Fruit fly (Drosophila melanogaster) whole organism, wandering third instar larva: Measurements from ENCODE around the gene TFAM.
A peak's percentile ranks its signal among the peaks of the same experiment; 100 is the strongest.

Experiments used
- Abd-B ChIP-seq: fragments of >200 bp; optimal IDR thresholded peaks from 2 replicates; lab custom pipeline; 2017; ENCODE audit warnings: missing biosample characterization, missing genetic modification characterization
- CG32264 ChIP-seq: fragments of 200-800 bp; sonication (Bioruptor generic); optimal IDR thresholded peaks from 2 replicates; lab custom pipeline; 2016; ENCODE audit warnings: missing biosample characterization, missing genetic modification characterization
- CrebA ChIP-seq: fragments of 200-800 bp; sonication (Bioruptor generic); optimal IDR thresholded peaks from 2 replicates; lab custom pipeline; 2016; ENCODE audit warnings: missing biosample characterization, mild to moderate bottlenecking, missing genetic modification characterization, borderline replicate concordance
- Dfd ChIP-seq: fragments of >200 bp; optimal IDR thresholded peaks from 2 replicates; lab custom pipeline; 2017; ENCODE audit warnings: missing biosample characterization, missing genetic modification characterization
- Dif ChIP-seq: fragments of 200-275, 200-300 bp; sonication (Bioruptor generic); optimal IDR thresholded peaks from 2 replicates; lab custom pipeline; 2018; ENCODE audit warnings: missing biosample characterization, missing genetic modification characterization; ENCODE audit not compliant: partially characterized antibody
- GATAd ChIP-seq: sonication (Bioruptor generic); optimal IDR thresholded peaks from 2 replicates; lab custom pipeline; 2016; ENCODE audit warnings: missing biosample characterization, missing genetic modification characterization
- HLH106 ChIP-seq: fragments of 200-800 bp; optimal IDR thresholded peaks from 3 replicates; lab custom pipeline; 2019; ENCODE audit warnings: missing biosample characterization, mild to moderate bottlenecking, missing genetic modification characterization, moderate library complexity
- Hnf4 ChIP-seq: fragments of 200-800 bp; sonication (Bioruptor generic); optimal IDR thresholded peaks from 2 replicates; lab custom pipeline; 2016; ENCODE audit warnings: missing biosample characterization, mild to moderate bottlenecking, missing genetic modification characterization
- Hr78 ChIP-seq: fragments of >200 bp; optimal IDR thresholded peaks from 2 replicates; lab custom pipeline; 2017; ENCODE audit warnings: missing biosample characterization, missing genetic modification characterization
- Hr83 ChIP-seq: fragments of 200-300 bp; sonication (Bioruptor generic); optimal IDR thresholded peaks from 2 replicates; lab custom pipeline; 2016; ENCODE audit warnings: missing biosample characterization, mild to moderate bottlenecking, missing genetic modification characterization, moderate library complexity; ENCODE audit not compliant: poor library complexity, severe bottlenecking
- Myc ChIP-seq: fragments of >200 bp; optimal IDR thresholded peaks from 2 replicates; lab custom pipeline; 2017
- N ChIP-seq: fragments of >200 bp; optimal IDR thresholded peaks from 2 replicates; lab custom pipeline; 2018; ENCODE audit warnings: missing biosample characterization, missing external identifiers, missing genetic modification characterization
- OdsH ChIP-seq: fragments of 200-800 bp; sonication (Bioruptor generic); optimal IDR thresholded peaks from 2 replicates; lab custom pipeline; 2016; ENCODE audit warnings: missing biosample characterization, mild to moderate bottlenecking, missing genetic modification characterization
- Rel ChIP-seq, 2 experiments: fragments of 200-800 bp; sonication (Bioruptor generic) in 1 of 2; optimal IDR thresholded peaks; 2 replicates in 1 of 2; 3 replicates in 1 of 2; lab custom pipeline; 2016 to 2019; ENCODE audit warnings: mild to moderate bottlenecking in 2 of 2, missing biosample characterization in 2 of 2, missing genetic modification characterization in 2 of 2, moderate library complexity in 1 of 2
- Sp1 ChIP-seq: fragments of 200-800 bp; sonication (Bioruptor generic); optimal IDR thresholded peaks from 3 replicates; lab custom pipeline; 2019; ENCODE audit warnings: missing biosample characterization, mild to moderate bottlenecking, missing genetic modification characterization, moderate library complexity
- br ChIP-seq: fragments of 200-800 bp; sonication (Bioruptor generic); optimal IDR thresholded peaks from 2 replicates; lab custom pipeline; 2016; ENCODE audit warnings: missing biosample characterization, missing genetic modification characterization
- brk ChIP-seq: fragments of 200-800 bp; sonication (Bioruptor generic); optimal IDR thresholded peaks from 2 replicates; lab custom pipeline; 2016; ENCODE audit warnings: missing biosample characterization, mild to moderate bottlenecking, missing genetic modification characterization
- dl ChIP-seq, 2 experiments: fragments of 175-275, 200-275 bp in 1 of 2; fragments of 200-275 bp in 1 of 2; sonication (Bioruptor generic); optimal IDR thresholded peaks; lab custom pipeline; 2018; ENCODE audit warnings: mild to moderate bottlenecking in 2 of 2, missing biosample characterization in 2 of 2, missing genetic modification characterization in 2 of 2, moderate library complexity in 2 of 2; ENCODE audit not compliant: partially characterized antibody in 2 of 2, insufficient read depth in 1 of 2
- dsf ChIP-seq: sonication (Bioruptor generic); optimal IDR thresholded peaks from 2 replicates; lab custom pipeline; 2016; ENCODE audit warnings: missing biosample characterization, missing genetic modification characterization, borderline replicate concordance
- foxo ChIP-seq, 2 experiments: fragments of 200-800 bp; sonication (Bioruptor generic); optimal IDR thresholded peaks; 2 replicates in 1 of 2; 3 replicates in 1 of 2; lab custom pipeline; 2016 to 2017; ENCODE audit warnings: missing biosample characterization in 2 of 2, missing genetic modification characterization in 2 of 2
- fru ChIP-seq: fragments of 200-800 bp; sonication (Bioruptor generic); optimal IDR thresholded peaks from 3 replicates; lab custom pipeline; 2016; ENCODE audit warnings: missing biosample characterization, mild to moderate bottlenecking, missing genetic modification characterization
- h ChIP-seq: fragments of 200-800 bp; sonication (Bioruptor generic); optimal IDR thresholded peaks from 3 replicates; lab custom pipeline; 2016; ENCODE audit warnings: missing biosample characterization, mild to moderate bottlenecking, missing genetic modification characterization
- psq ChIP-seq: fragments of 200-800 bp; sonication (Bioruptor generic); optimal IDR thresholded peaks from 3 replicates; lab custom pipeline; 2017; ENCODE audit warnings: missing biosample characterization, mild to moderate bottlenecking, missing genetic modification characterization, moderate library complexity
- rgr ChIP-seq: fragments of 200-800 bp; sonication (Bioruptor generic); optimal IDR thresholded peaks from 3 replicates; lab custom pipeline; 2016; ENCODE audit warnings: missing biosample characterization, mild to moderate bottlenecking, missing genetic modification characterization
- sage ChIP-seq: fragments of 200-800 bp; sonication (Bioruptor generic); optimal IDR thresholded peaks from 2 replicates; lab custom pipeline; 2016; ENCODE audit warnings: missing biosample characterization, mild to moderate bottlenecking, missing genetic modification characterization
- sv ChIP-seq: fragments of 200-800 bp; sonication (Bioruptor generic); optimal IDR thresholded peaks from 3 replicates; lab custom pipeline; 2016; ENCODE audit warnings: missing biosample characterization, missing genetic modification characterization
- tai ChIP-seq: sonication (Bioruptor generic); optimal IDR thresholded peaks from 2 replicates; lab custom pipeline; 2016; ENCODE audit warnings: missing biosample characterization, missing genetic modification characterization
- woc ChIP-seq: sonication (Bioruptor generic); optimal IDR thresholded peaks from 2 replicates; lab custom pipeline; 2016; ENCODE audit warnings: missing biosample characterization, mild to moderate bottlenecking, missing genetic modification characterization

Gene TFAM

DNA sequence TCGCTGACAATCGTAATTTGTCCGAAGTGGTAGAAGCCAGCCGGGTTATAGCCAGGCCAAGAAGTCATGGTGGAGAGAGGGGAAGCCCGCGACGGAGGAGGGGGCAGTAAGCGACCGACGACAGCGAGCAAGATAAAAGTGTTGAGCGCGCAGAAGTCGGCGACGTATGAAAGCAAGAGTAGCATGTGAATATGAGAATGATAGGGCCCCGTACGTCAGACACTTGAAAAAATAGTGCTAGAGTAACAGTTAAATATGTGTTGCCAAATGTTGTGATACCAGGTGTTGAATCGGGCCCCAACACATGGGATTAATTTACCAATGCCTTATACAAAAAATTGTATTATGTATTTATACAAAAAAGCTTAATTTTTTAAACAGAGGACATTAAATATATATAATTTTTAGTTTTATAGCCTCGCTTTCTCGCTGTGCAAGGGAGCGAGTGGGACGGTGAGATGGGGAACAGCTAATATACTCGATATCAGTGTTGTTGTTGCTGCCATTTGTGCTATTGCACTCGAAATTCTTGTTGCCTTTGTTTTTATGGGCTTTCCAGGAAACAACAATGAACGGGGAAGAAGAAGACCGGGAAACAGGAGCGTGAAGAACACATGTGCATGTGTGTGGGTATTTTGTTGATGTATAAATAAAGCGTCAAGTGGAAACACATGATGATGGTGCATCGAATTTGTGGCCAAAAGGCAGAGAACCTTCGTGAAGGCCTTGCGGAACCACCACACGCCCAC, 26.8 kb downstream of the TFAM start (continued):
- peak; percentile 85 for TF ChIP-seq OdsH (GFP tag; lab: Kevin White, UChicago)
- no peak for TF ChIP-seq GATAd
- TF ChIP-seq Rel (GFP tag; optimal IDR thresholded peaks at IDR 0.05; lab: Kevin White, UChicago), result peak; percentile 62
- peak; percentile 70 for TF ChIP-seq Rel (tag; optimal IDR thresholded peaks at IDR 0.05; lab: Kevin White, UChicago)
- peak in 1 of 2 experiments; percentile 82 for TF ChIP-seq foxo (GFP tag; optimal IDR thresholded peaks at IDR 0.05; lab: Kevin White, UChicago)
- TF ChIP-seq Hnf4 (GFP tag; lab: Kevin White, UChicago), result peak; percentile 56
- no peak for TF ChIP-seq Abd-B (GFP tag; lab: Kevin White, UChicago)

DNA sequence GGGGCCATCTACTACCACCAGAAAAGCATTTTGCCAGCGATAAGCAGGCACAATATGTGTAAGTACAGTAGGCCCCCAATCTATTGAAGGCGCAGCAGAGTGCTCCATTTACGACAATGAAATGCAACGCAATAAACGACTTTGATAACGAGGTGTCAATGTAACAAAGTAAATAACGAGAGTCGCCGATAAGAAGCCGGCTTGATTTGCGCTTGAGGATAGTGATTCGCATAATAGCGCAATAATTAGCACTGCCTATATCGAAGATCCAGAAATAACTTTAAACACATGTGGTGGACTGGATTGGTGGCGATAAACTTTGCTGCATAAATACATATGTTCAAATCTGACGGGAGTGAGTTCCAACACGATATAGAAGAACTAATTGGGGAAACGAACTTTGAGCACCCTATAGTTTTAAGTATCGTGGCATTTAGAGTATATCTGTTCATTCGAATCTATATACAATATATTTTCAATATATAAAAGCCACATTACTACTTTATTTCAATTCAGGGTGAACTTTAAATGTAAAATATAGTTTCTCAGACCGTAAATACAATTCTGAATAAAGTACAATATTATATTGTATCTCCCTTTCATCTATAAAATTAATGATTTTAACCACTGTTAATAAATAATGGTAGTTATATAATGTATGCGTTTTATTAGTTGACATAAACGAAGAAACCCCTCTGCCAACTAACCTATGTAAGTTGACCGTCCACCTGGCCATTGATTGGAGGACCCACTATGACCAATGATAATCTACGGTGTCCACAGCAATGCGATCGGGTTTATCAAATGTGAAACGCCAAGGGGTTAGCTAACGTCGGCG, 27.6 kb downstream of the TFAM start:
- TF ChIP-seq Hr83 (peak; percentile 15), Hr78 (no peak), CrebA (no peak), rgr (peak; percentile 21), brk (GFP tag; lab: Kevin White, UChicago) (no peak), Rel (GFP tag; optimal IDR thresholded peaks at IDR 0.05; lab: Kevin White, UChicago) (no peak), Rel (tag; optimal IDR thresholded peaks at IDR 0.05; lab: Kevin White, UChicago) (peak; percentile 9), Dfd (GFP tag; lab: Kevin White, UChicago) (no peak), h (peak; percentile 21), fru (GFP tag; lab: Kevin White, UChicago) (peak; percentile 22), Dif (GFP tag; lab: Kevin White, UChicago) (no peak), Myc (lab: Kevin White, UChicago) (no peak)

DNA sequence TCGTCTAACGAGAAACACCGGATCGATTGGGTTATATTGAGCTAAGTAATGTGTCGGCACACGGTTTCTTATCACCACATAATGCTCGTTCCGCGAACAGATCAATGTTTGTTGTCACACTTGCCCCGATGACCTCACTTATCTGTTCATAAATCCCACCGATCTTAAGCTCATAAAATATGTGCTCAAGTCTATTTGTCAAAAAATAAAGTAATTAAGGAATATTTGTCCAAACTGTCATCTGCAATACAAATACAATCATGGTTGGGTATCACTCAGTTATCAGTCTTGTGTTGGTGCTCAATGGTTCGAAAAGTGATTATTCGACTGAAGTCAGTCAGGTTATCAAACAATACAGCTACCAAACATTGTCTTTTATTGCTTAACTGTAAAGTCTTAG, 28.6 kb downstream of the TFAM start:
- peak; percentile 47 for TF ChIP-seq CrebA
- TF ChIP-seq HLH106, result no peak
- TF ChIP-seq, all 38 proteins: peak for 1

DNA sequence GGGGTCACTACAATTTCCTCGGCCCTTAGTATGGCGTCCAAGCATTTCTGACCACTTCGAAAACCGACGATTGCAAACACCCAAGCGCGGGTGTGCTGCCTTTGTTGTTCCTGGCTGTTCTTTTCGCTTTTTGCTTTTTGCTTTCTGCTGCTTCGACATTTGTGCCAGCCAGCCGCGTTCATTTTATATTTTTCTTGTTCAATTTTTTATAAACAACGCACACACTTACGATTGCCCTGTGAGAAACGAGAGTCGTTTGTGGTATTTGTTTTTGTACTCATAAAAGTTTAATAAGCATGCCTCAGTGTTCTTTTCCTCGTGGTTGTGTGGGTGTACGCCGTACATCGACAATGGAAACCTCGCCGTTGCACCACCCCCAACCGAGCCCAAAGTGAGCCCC, 29.1 kb downstream of the TFAM start:
- TF ChIP-seq rgr, result peak; percentile 5
- TF ChIP-seq Rel (GFP tag; optimal IDR thresholded peaks at IDR 0.05; lab: Kevin White, UChicago), result no peak
- peak; percentile 51 for TF ChIP-seq Rel (tag; optimal IDR thresholded peaks at IDR 0.05; lab: Kevin White, UChicago)
- no peak for TF ChIP-seq psq (GFP tag; lab: Kevin White, UChicago)
- TF ChIP-seq br, result no peak
- peak; percentile 36 for TF ChIP-seq sage (GFP tag; lab: Kevin White, UChicago)
- TF ChIP-seq, all 38 proteins: peak for 3

DNA sequence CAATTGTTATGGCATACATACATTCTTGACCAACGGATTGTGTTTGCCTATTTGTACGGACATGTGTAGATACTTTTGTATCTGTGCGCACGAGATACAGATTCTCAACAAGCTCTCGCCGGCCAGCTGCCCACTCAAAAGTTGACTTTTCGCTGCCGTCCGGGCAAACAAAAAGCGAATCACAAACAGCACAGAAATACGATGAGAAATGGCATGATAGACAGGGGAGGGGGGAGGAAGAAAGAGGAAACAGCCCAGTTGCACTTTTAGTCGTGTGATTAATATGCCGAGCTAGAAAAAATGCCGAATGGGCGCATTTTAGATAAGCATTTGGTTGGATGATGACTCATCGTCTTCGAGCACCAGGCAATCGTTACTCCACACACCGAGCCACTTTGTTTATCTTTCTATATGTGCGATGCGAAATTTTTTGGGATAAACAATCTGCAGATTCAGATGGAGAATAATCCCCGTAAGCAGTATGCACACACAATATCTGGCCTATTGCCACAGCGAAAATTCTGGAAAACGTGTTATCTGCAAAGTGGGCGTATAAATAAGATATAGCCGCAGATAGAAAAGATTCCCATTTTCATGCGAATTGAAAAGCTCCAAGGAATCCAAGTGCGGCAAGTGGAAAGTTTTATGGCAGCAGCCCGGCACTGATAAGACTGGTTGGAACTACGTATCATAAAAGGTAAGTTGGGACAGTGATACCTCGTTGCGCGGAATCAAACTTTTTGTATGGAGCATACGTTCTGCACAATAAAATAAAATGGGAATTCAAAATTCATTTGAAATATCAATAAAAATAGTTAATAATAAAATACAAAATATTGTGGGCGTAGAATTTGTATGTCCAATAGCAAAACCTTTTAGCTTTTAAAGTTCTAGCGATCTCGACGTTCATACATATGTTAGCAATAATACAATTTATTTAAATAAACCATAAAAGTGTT, 29.9 kb downstream of the TFAM start:
- no peak for TF ChIP-seq Rel (GFP tag; optimal IDR thresholded peaks at IDR 0.05; lab: Kevin White, UChicago)
- peak; percentile 21 for TF ChIP-seq Rel (tag; optimal IDR thresholded peaks at IDR 0.05; lab: Kevin White, UChicago)
- TF ChIP-seq h, result peak; percentile 24
- no peak for TF ChIP-seq N (GFP tag; lab: Kevin White, UChicago)
- peak in 1 of 2 experiments; percentile 27 for TF ChIP-seq foxo (GFP tag; optimal IDR thresholded peaks at IDR 0.05; lab: Kevin White, UChicago)

DNA sequence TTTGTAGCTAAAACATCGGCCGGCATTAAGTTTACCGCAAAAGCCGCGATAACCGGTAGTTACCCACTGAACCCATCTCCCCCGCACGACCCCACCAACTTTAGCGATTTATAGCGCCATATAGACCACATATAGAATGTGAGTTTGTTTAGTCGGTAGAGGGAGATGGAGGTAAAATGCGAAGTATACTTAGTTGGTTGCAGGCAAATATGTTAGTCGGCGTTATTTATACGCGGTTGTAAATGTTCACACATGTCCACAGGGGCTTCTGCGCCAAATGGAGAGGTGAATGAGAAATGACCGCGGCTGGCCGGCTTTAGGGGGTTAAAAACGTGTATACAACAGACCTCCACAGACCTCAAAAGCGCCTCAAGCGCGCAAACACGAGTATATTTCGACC, 31.1 kb downstream of the TFAM start:
- TF ChIP-seq dl (GFP tag; optimal IDR thresholded peaks at IDR 0.05; lab: Kevin White, UChicago; ENCODE audit: insufficient read depth in 1 of 2, partially characterized antibody in 2 of 2) (no peak), dsf (GFP tag; lab: Kevin White, UChicago) (no peak), psq (GFP tag; lab: Kevin White, UChicago) (peak; percentile 3), woc (GFP tag; lab: Kevin White, UChicago) (no peak), rgr (peak; percentile 9), Myc (lab: Kevin White, UChicago) (no peak), CG32264 (GFP tag; lab: Kevin White, UChicago) (no peak), HLH106 (peak; percentile 6), Hnf4 (GFP tag; lab: Kevin White, UChicago) (no peak), Sp1 (no peak), Dif (GFP tag; lab: Kevin White, UChicago) (no peak), br (no peak), sv (GFP tag; lab: Kevin White, UChicago) (no peak), tai (GFP tag; lab: Kevin White, UChicago) (no peak), CrebA (no peak), fru (GFP tag; lab: Kevin White, UChicago) (peak; percentile 3), foxo (GFP tag; optimal IDR thresholded peaks at IDR 0.05; lab: Kevin White, UChicago) (peak in 1 of 2 experiments; percentile 15)
